Worm (Caenorhabditis elegans) whole organism, late embryonic: ENCODE results near the gene gpr-1.

Experiments
- C08G9.2 ChIP-seq: sonication (generic microtip); optimal IDR thresholded peaks from 2 replicates; lab custom pipeline; 2016; ENCODE audit warnings: mild to moderate bottlenecking, missing genetic modification characterization, moderate library complexity, missing compliant biosample characterization
- C38D4.7 ChIP-seq: fragments of 200-800 bp; sonication (Bioruptor generic); optimal IDR thresholded peaks from 2 replicates; lab custom pipeline; 2018; ENCODE audit warnings: mild to moderate bottlenecking, missing genetic modification characterization, moderate library complexity, missing compliant biosample characterization
- K02D7.2 ChIP-seq: sonication (generic microtip); optimal IDR thresholded peaks from 2 replicates; lab custom pipeline; 2017; ENCODE audit warnings: mild to moderate bottlenecking, missing genetic modification characterization, missing compliant biosample characterization
- K09A11.1 ChIP-seq: sonication (generic microtip); optimal IDR thresholded peaks from 2 replicates; lab custom pipeline; 2017; ENCODE audit warnings: antibody characterized with exemption, mild to moderate bottlenecking, missing genetic modification characterization, missing compliant biosample characterization; ENCODE audit not compliant: insufficient read depth
- T23F11.4 ChIP-seq: fragments of 200-800 bp; sonication (Bioruptor generic); optimal IDR thresholded peaks from 2 replicates; lab custom pipeline; 2018; ENCODE audit warnings: mild to moderate bottlenecking, missing genetic modification characterization, missing compliant biosample characterization
- ceh-18 ChIP-seq: sonication (generic microtip); optimal IDR thresholded peaks from 2 replicates; lab custom pipeline; 2016; ENCODE audit warnings: missing genetic modification characterization, missing compliant biosample characterization
- ceh-22 ChIP-seq: sonication (generic microtip); optimal IDR thresholded peaks from 2 replicates; lab custom pipeline; 2017; ENCODE audit warnings: missing biosample characterization, missing genetic modification characterization
- ceh-48 ChIP-seq: sonication (generic microtip); optimal IDR thresholded peaks from 2 replicates; lab custom pipeline; 2016; ENCODE audit warnings: missing genetic modification characterization, inconsistent platforms, missing compliant biosample characterization
- ceh-9 ChIP-seq: sonication (generic microtip); optimal IDR thresholded peaks from 2 replicates; lab custom pipeline; 2016; ENCODE audit warnings: mild to moderate bottlenecking, missing genetic modification characterization, inconsistent platforms, missing compliant biosample characterization
- che-1 ChIP-seq: sonication (generic microtip); optimal IDR thresholded peaks from 2 replicates; lab custom pipeline; 2016; ENCODE audit warnings: mild to moderate bottlenecking, missing genetic modification characterization, missing compliant biosample characterization
- dmd-4 ChIP-seq: sonication (generic microtip); optimal IDR thresholded peaks from 2 replicates; lab custom pipeline; 2016; ENCODE audit warnings: borderline replicate concordance, missing genetic modification characterization, missing compliant biosample characterization
- elt-4 ChIP-seq: sonication (generic microtip); optimal IDR thresholded peaks from 2 replicates; lab custom pipeline; 2016; ENCODE audit warnings: missing genetic modification characterization, missing compliant biosample characterization
- fax-1 ChIP-seq: sonication (generic microtip); optimal IDR thresholded peaks from 2 replicates; lab custom pipeline; 2016; ENCODE audit warnings: missing genotype, missing genetic modification characterization, missing compliant biosample characterization
- fkh-6 ChIP-seq: sonication (generic microtip); optimal IDR thresholded peaks from 2 replicates; lab custom pipeline; 2016; ENCODE audit warnings: missing genetic modification characterization, missing compliant biosample characterization
- hlh-13 ChIP-seq: fragments of 200-800 bp; sonication (Bioruptor generic); optimal IDR thresholded peaks from 2 replicates; lab custom pipeline; 2018; ENCODE audit warnings: mild to moderate bottlenecking, missing genetic modification characterization, missing compliant biosample characterization
- hlh-30 ChIP-seq: sonication (generic microtip); optimal IDR thresholded peaks from 2 replicates; lab custom pipeline; 2017; ENCODE audit warnings: antibody characterized with exemption, missing genetic modification characterization, missing compliant biosample characterization; ENCODE audit not compliant: insufficient read depth
- hlh-8 ChIP-seq: sonication (generic microtip); optimal IDR thresholded peaks from 2 replicates; lab custom pipeline; 2016; ENCODE audit warnings: missing genotype, missing genetic modification characterization, missing compliant biosample characterization
- nhr-11 ChIP-seq: fragments of 150-350 bp; optimal IDR thresholded peaks from 2 replicates; lab custom pipeline; 2014; ENCODE audit warnings: missing biosample characterization, missing genetic modification characterization
- nhr-232 ChIP-seq: sonication (generic microtip); optimal IDR thresholded peaks from 2 replicates; lab custom pipeline; 2016; ENCODE audit warnings: missing genetic modification characterization, missing compliant biosample characterization
- npax-4 ChIP-seq: sonication (generic microtip); optimal IDR thresholded peaks from 2 replicates; lab custom pipeline; 2016; ENCODE audit warnings: missing genetic modification characterization, missing compliant biosample characterization
- pag-3 ChIP-seq: sonication (generic microtip); optimal IDR thresholded peaks from 2 replicates; lab custom pipeline; 2016; ENCODE audit warnings: missing compliant biosample characterization, missing genetic modification characterization, borderline replicate concordance
- pha-2 ChIP-seq: sonication (generic microtip); optimal IDR thresholded peaks from 2 replicates; lab custom pipeline; 2017; ENCODE audit warnings: mild to moderate bottlenecking, missing genetic modification characterization, missing compliant biosample characterization
- pqm-1 ChIP-seq: sonication (generic microtip); optimal IDR thresholded peaks from 2 replicates; lab custom pipeline; 2016; ENCODE audit warnings: missing genetic modification characterization, missing compliant biosample characterization
- ref-2 ChIP-seq: sonication (generic microtip); optimal IDR thresholded peaks from 2 replicates; lab custom pipeline; 2016; ENCODE audit warnings: missing genetic modification characterization, missing compliant biosample characterization
- rnt-1 ChIP-seq: sonication (generic microtip); optimal IDR thresholded peaks from 2 replicates; lab custom pipeline; 2016; ENCODE audit warnings: missing genetic modification characterization, missing compliant biosample characterization
- sdc-2 ChIP-seq: sonication (generic microtip); optimal IDR thresholded peaks from 2 replicates; lab custom pipeline; 2016; ENCODE audit warnings: missing genotype, missing genetic modification characterization, missing compliant biosample characterization
- sox-2 ChIP-seq: fragments of 200-800 bp; sonication (Bioruptor generic); IDR thresholded peaks from 2 replicates; pipeline ENCODE4 v1.3.6; 2022; ENCODE audit warnings: missing genetic modification reagents, missing genetic modification characterization, missing compliant biosample characterization
- sox-4 ChIP-seq: sonication (generic microtip); optimal IDR thresholded peaks from 2 replicates; lab custom pipeline; 2017; ENCODE audit warnings: mild to moderate bottlenecking, missing genetic modification characterization, inconsistent platforms, missing compliant biosample characterization
- tbx-2 ChIP-seq: sonication (generic microtip); optimal IDR thresholded peaks from 2 replicates; lab custom pipeline; 2016; ENCODE audit warnings: missing genetic modification characterization, missing compliant biosample characterization
- tbx-7 ChIP-seq: sonication (generic microtip); optimal IDR thresholded peaks from 2 replicates; lab custom pipeline; 2016; ENCODE audit warnings: missing genotype, missing genetic modification characterization, missing compliant biosample characterization
- ttx-3 ChIP-seq: sonication (generic microtip); optimal IDR thresholded peaks from 2 replicates; lab custom pipeline; 2016; ENCODE audit warnings: missing genetic modification reagents, missing genetic modification characterization, missing compliant biosample characterization
- unc-3 ChIP-seq, 2 experiments: fragments of 200-800 bp in 1 of 2; sonication (Bioruptor generic) in 1 of 2; sonication (generic microtip) in 1 of 2; conservative IDR thresholded peaks in 1 of 2; optimal IDR thresholded peaks in 1 of 2; 2 replicates each; pipeline versions ENCODE4 v1.3.6 to Lab custom; 2016 to 2022; ENCODE audit warnings: missing compliant biosample characterization in 2 of 2, missing genetic modification characterization in 2 of 2, missing genetic modification reagents in 1 of 2
- unc-55 ChIP-seq: sonication (generic microtip); optimal IDR thresholded peaks from 2 replicates; lab custom pipeline; 2017; ENCODE audit warnings: missing biosample characterization, missing genetic modification reagents, missing genetic modification characterization
- unc-86 ChIP-seq: sonication (generic microtip); optimal IDR thresholded peaks from 2 replicates; lab custom pipeline; 2016; ENCODE audit warnings: missing genetic modification characterization, missing compliant biosample characterization
- zip-5 ChIP-seq: sonication (generic microtip); optimal IDR thresholded peaks from 2 replicates; lab custom pipeline; 2016; ENCODE audit warnings: missing genetic modification characterization, missing compliant biosample characterization

gpr-1 gene

ce11 chrIII:8643639-8644038 lies 14.9 kb downstream of the gpr-1 start, which contains the start of gene twk-7:
twk-7 (minus strand) TSS chrIII:8643739.
- no peak for TF ChIP-seq fkh-6 (tag; lab: Kevin White, UChicago)
- TF ChIP-seq dmd-4 (tag; lab: Kevin White, UChicago), result no peak
- no peak for TF ChIP-seq ref-2 (tag; lab: Kevin White, UChicago)
- TF ChIP-seq ttx-3 (tag; lab: Kevin White, UChicago), result no peak
- no peak for TF ChIP-seq C38D4.7
- no peak for TF ChIP-seq pha-2 (tag; lab: Kevin White, UChicago)
- no peak for TF ChIP-seq sdc-2 (tag; lab: Kevin White, UChicago)
- TF ChIP-seq hlh-8 (tag; lab: Kevin White, UChicago), result no peak
- TF ChIP-seq pag-3 (tag; lab: Kevin White, UChicago), result no peak
- no peak for TF ChIP-seq rnt-1 (tag; lab: Kevin White, UChicago)
- no peak for TF ChIP-seq nhr-11 (tag; lab: Kevin White, UChicago)
- TF ChIP-seq npax-4 (tag; lab: Kevin White, UChicago), result no peak
- TF ChIP-seq unc-86, result no peak
- TF ChIP-seq fax-1 (tag; lab: Kevin White, UChicago), result no peak
- TF ChIP-seq ceh-48, result no peak
- TF ChIP-seq sox-2 (GFP tag; lab: Robert Waterston, UW), result no peak
- no peak for TF ChIP-seq pqm-1 (tag; lab: Kevin White, UChicago)

- no peak for TF ChIP-seq tbx-2
- no peak for TF ChIP-seq ceh-9
- no peak for TF ChIP-seq rnt-1 (tag; lab: Kevin White, UChicago)
- TF ChIP-seq C38D4.7, result no peak
- TF ChIP-seq fkh-6 (tag; lab: Kevin White, UChicago), result no peak
- TF ChIP-seq K09A11.1 (tag; lab: Kevin White, UChicago), result no peak
- TF ChIP-seq C08G9.2 (tag; lab: Kevin White, UChicago), result no peak
- TF ChIP-seq hlh-30 (tag; lab: Kevin White, UChicago), result no peak
- no peak for TF ChIP-seq unc-55 (GFP tag; lab: Kevin White, UChicago)
Observed at ce11 chrIII:8646021-8646420, 17.3 kb downstream of the gpr-1 start.

- TF ChIP-seq ceh-18 (no peak), K02D7.2 (tag; lab: Kevin White, UChicago) (no peak), hlh-13 (GFP tag; lab: Kevin White, UChicago) (no peak), rnt-1 (tag; lab: Kevin White, UChicago) (no peak), T23F11.4 (GFP tag; lab: Kevin White, UChicago) (no peak), ceh-22 (tag; lab: Kevin White, UChicago) (no peak), unc-3 (GFP tag; conservative IDR thresholded peaks at IDR 0.05; lab: Robert Waterston, UW) (no peak), unc-3 (tag; optimal IDR thresholded peaks at IDR 0.05; lab: Kevin White, UChicago) (no peak), pag-3 (tag; lab: Kevin White, UChicago) (no peak), ttx-3 (tag; lab: Kevin White, UChicago) (no peak), nhr-232 (no peak), zip-5 (no peak), dmd-4 (tag; lab: Kevin White, UChicago) (no peak), tbx-7 (tag; lab: Kevin White, UChicago) (no peak), che-1 (no peak), npax-4 (tag; lab: Kevin White, UChicago) (no peak), pha-2 (tag; lab: Kevin White, UChicago) (no peak), elt-4 (tag; lab: Kevin White, UChicago) (no peak), fkh-6 (tag; lab: Kevin White, UChicago) (no peak), ceh-48 (no peak), sox-4 (no peak)
Observed at ce11 chrIII:8648589-8648988, 19.9 kb downstream of the gpr-1 start, which contains the start of gene F22B7.3. F22B7.3 (plus strand) TSS chrIII:8648889.
